Fruit fly (Drosophila melanogaster) whole organism, embryonic: ENCODE data around the gene CG6689.
A peak's percentile ranks its signal among the peaks of the same experiment; 100 is the strongest.

Source experiments
- Ada2b ChIP-seq: fragments of 200-800 bp; sonication (Bioruptor generic); IDR thresholded peaks from 2 replicates; pipeline ENCODE4 v1.3.6; 2022; ENCODE audit warnings: missing biosample characterization, missing genetic modification characterization
- Adf1 ChIP-seq: fragments of 200-800 bp; sonication (Bioruptor generic); IDR thresholded peaks from 2 replicates; pipeline ENCODE4 v1.3.6; 2022; ENCODE audit warnings: missing biosample characterization, missing genetic modification characterization
- Bgb ChIP-seq: fragments of 200-800 bp; sonication (Bioruptor generic); IDR thresholded peaks from 2 replicates; pipeline ENCODE4 v1.3.6; 2022; ENCODE audit warnings: missing biosample characterization, missing genetic modification characterization; ENCODE audit not compliant: partially characterized antibody
- CG10543 ChIP-seq: fragments of 200-800 bp; sonication (Bioruptor generic); optimal IDR thresholded peaks from 3 replicates; lab custom pipeline; 2017; ENCODE audit warnings: missing biosample characterization, mild to moderate bottlenecking, missing genetic modification characterization, moderate library complexity
- CG11560 ChIP-seq: fragments of 200-800 bp; sonication (Bioruptor generic); IDR thresholded peaks from 3 replicates; pipeline ENCODE4 v1.3.6; 2022; ENCODE audit warnings: missing biosample characterization, missing genetic modification characterization
- CG12942 ChIP-seq: fragments of 200-800 bp; sonication (Bioruptor generic); optimal IDR thresholded peaks from 3 replicates; lab custom pipeline; 2016; ENCODE audit warnings: missing biosample characterization, missing genetic modification characterization
- CG15269 ChIP-seq: fragments of 200-800 bp; sonication (Bioruptor generic); optimal IDR thresholded peaks from 2 replicates; lab custom pipeline; 2018; ENCODE audit warnings: missing biosample characterization, mild to moderate bottlenecking, missing genetic modification characterization, moderate library complexity
- CG1602 ChIP-seq: fragments of 200-800 bp; sonication (Bioruptor generic); optimal IDR thresholded peaks from 3 replicates; lab custom pipeline; 2016; ENCODE audit warnings: missing biosample characterization, missing genetic modification characterization
- CG1603 ChIP-seq: fragments of 200-800 bp; sonication (Bioruptor generic); optimal IDR thresholded peaks from 2 replicates; lab custom pipeline; 2019; ENCODE audit warnings: missing biosample characterization, mild to moderate bottlenecking, missing genetic modification characterization, moderate library complexity
- CG17385 ChIP-seq: fragments of 200-800 bp; sonication (Bioruptor generic); optimal IDR thresholded peaks from 3 replicates; lab custom pipeline; 2018; ENCODE audit warnings: missing biosample characterization, mild to moderate bottlenecking, missing genetic modification characterization
- CG2129 ChIP-seq: fragments of 200-800 bp; sonication (Bioruptor generic); IDR thresholded peaks from 2 replicates; pipeline ENCODE4 v1.3.6; 2022; ENCODE audit warnings: missing biosample characterization, missing genetic modification characterization; ENCODE audit not compliant: partially characterized antibody
- CG32767 ChIP-seq: fragments of 200-800 bp; sonication (Bioruptor generic); IDR thresholded peaks from 2 replicates; pipeline ENCODE4 v1.3.6; 2022; ENCODE audit warnings: missing biosample characterization, missing genetic modification characterization
- CG3407 ChIP-seq: fragments of 200-800 bp; sonication (Bioruptor generic); optimal IDR thresholded peaks from 2 replicates; lab custom pipeline; 2018; ENCODE audit warnings: missing biosample characterization, mild to moderate bottlenecking, missing genetic modification characterization
- CG5180 ChIP-seq: fragments of 200-800 bp; sonication (Bioruptor generic); optimal IDR thresholded peaks from 3 replicates; lab custom pipeline; 2017; ENCODE audit warnings: missing biosample characterization, missing genetic modification characterization, mild to moderate bottlenecking, moderate library complexity, missing genetic modification reagents
- CG6175 ChIP-seq: fragments of 200-800 bp; sonication (Bioruptor generic); IDR thresholded peaks from 3 replicates; pipeline ENCODE4 v1.3.6; 2022; ENCODE audit warnings: missing biosample characterization, missing genetic modification characterization
- CrebB ChIP-seq: fragments of 200-800 bp; sonication (Bioruptor generic); optimal IDR thresholded peaks from 3 replicates; lab custom pipeline; 2018; ENCODE audit warnings: missing biosample characterization, mild to moderate bottlenecking, missing genetic modification characterization
- Dll ChIP-seq: fragments of 200-800 bp; sonication (Bioruptor generic); IDR thresholded peaks from 4 replicates; pipeline ENCODE4 v1.3.6; 2022; ENCODE audit warnings: missing biosample characterization, missing genetic modification characterization; ENCODE audit not compliant: partially characterized antibody
- E2f1 ChIP-seq: fragments of 200-800 bp; sonication (Bioruptor generic); IDR thresholded peaks from 2 replicates; pipeline ENCODE4 v1.3.6; 2022; ENCODE audit warnings: missing biosample characterization, missing genetic modification characterization
- Kr ChIP-seq: fragments of 200-800 bp; sonication (Bioruptor generic); optimal IDR thresholded peaks from 2 replicates; lab custom pipeline; 2017; ENCODE audit warnings: missing biosample characterization, mild to moderate bottlenecking, missing genetic modification characterization
- MTF-1 ChIP-seq: fragments of 200-800 bp; sonication (Bioruptor generic); optimal IDR thresholded peaks from 2 replicates; lab custom pipeline; 2018; ENCODE audit warnings: missing biosample characterization, mild to moderate bottlenecking, missing genetic modification characterization, borderline replicate concordance
- Optix ChIP-seq: fragments of 200-800 bp; sonication (Bioruptor generic); IDR thresholded peaks from 3 replicates; pipeline ENCODE4 v1.3.6; 2022; ENCODE audit warnings: missing biosample characterization, missing genetic modification characterization
- Sin3A ChIP-seq: fragments of >200 bp; optimal IDR thresholded peaks from 2 replicates; lab custom pipeline; 2018
- Six4 ChIP-seq: fragments of 200-800 bp; sonication (Bioruptor generic); optimal IDR thresholded peaks from 2 replicates; lab custom pipeline; 2016; ENCODE audit warnings: missing biosample characterization, missing genetic modification characterization
- Sox102F ChIP-seq: fragments of 200-800 bp; sonication (Bioruptor generic); optimal IDR thresholded peaks from 2 replicates; lab custom pipeline; 2018; ENCODE audit warnings: missing biosample characterization, mild to moderate bottlenecking, missing genetic modification characterization, moderate library complexity
- bcd ChIP-seq: fragments of 200-800 bp; sonication (Bioruptor generic); optimal IDR thresholded peaks from 2 replicates; lab custom pipeline; 2017; ENCODE audit warnings: missing biosample characterization, mild to moderate bottlenecking, missing genetic modification characterization
- bigmax ChIP-seq: fragments of 200-800 bp; sonication (Bioruptor generic); optimal IDR thresholded peaks from 2 replicates; lab custom pipeline; 2018; ENCODE audit warnings: missing biosample characterization, mild to moderate bottlenecking, missing genetic modification characterization
- bowl ChIP-seq: fragments of 200-800 bp; sonication (Bioruptor generic); IDR thresholded peaks from 2 replicates; pipeline ENCODE4 v1.3.6; 2022; ENCODE audit warnings: missing biosample characterization, missing genetic modification characterization
- br ChIP-seq: fragments of >200 bp; optimal IDR thresholded peaks from 2 replicates; lab custom pipeline; 2017
- ci ChIP-seq: fragments of 200-800 bp; sonication (Bioruptor generic); IDR thresholded peaks from 3 replicates; pipeline ENCODE4 v1.3.6; 2022; ENCODE audit warnings: missing biosample characterization, missing genetic modification characterization
- corto ChIP-seq: fragments of 200-800 bp; sonication (Bioruptor generic); optimal IDR thresholded peaks from 2 replicates; lab custom pipeline; 2016; ENCODE audit warnings: missing biosample characterization, mild to moderate bottlenecking, missing genetic modification characterization, moderate library complexity
- hb ChIP-seq: fragments of 200-800 bp; sonication (Bioruptor generic); IDR thresholded peaks from 3 replicates; pipeline ENCODE4 v1.3.6; 2022; ENCODE audit warnings: missing biosample characterization, missing genetic modification characterization; ENCODE audit not compliant: partially characterized antibody
- hth ChIP-seq: fragments of >200 bp; optimal IDR thresholded peaks from 2 replicates; lab custom pipeline; 2017; ENCODE audit warnings: inconsistent platforms
- jing ChIP-seq: fragments of 200-800 bp; sonication (Bioruptor generic); optimal IDR thresholded peaks from 2 replicates; lab custom pipeline; 2018; ENCODE audit warnings: missing biosample characterization, mild to moderate bottlenecking, missing genetic modification characterization
- kah ChIP-seq: fragments of 200-800 bp; sonication (Bioruptor generic); optimal IDR thresholded peaks from 2 replicates; lab custom pipeline; 2018; ENCODE audit warnings: missing biosample characterization, mild to moderate bottlenecking, missing genetic modification characterization
- lola ChIP-seq, 3 experiments: fragments of >200 bp in 2 of 3; fragments of 200-800 bp in 1 of 3; sonication (Bioruptor generic) in 1 of 3; optimal IDR thresholded peaks; 2 replicates each; lab custom pipeline; 2017 to 2019; ENCODE audit warnings: missing biosample characterization in 3 of 3, missing genetic modification characterization in 3 of 3, mild to moderate bottlenecking in 1 of 3, moderate library complexity in 1 of 3
- oc ChIP-seq: fragments of 200-800 bp; sonication (Bioruptor generic); optimal IDR thresholded peaks from 2 replicates; lab custom pipeline; 2018; ENCODE audit warnings: missing biosample characterization, mild to moderate bottlenecking, missing genetic modification characterization, moderate library complexity
- otp ChIP-seq: fragments of 200-800 bp; sonication (Bioruptor generic); IDR thresholded peaks from 3 replicates; pipeline ENCODE4, ENCODE4 v1.3.6; 2022; ENCODE audit warnings: missing biosample characterization, missing genetic modification characterization
- phol ChIP-seq: fragments of 200-800 bp; sonication (Bioruptor generic); optimal IDR thresholded peaks from 3 replicates; lab custom pipeline; 2018; ENCODE audit warnings: missing biosample characterization, mild to moderate bottlenecking, missing genetic modification characterization, moderate library complexity
- psq ChIP-seq: fragments of 200-800 bp; sonication (Bioruptor generic); optimal IDR thresholded peaks from 2 replicates; lab custom pipeline; 2017; ENCODE audit warnings: missing biosample characterization, missing genetic modification characterization
- ro ChIP-seq: fragments of 200-800 bp; sonication (Bioruptor generic); IDR thresholded peaks from 2 replicates; pipeline ENCODE4 v1.3.6; 2022; ENCODE audit warnings: missing biosample characterization, missing genetic modification characterization
- sd ChIP-seq: fragments of 200-800 bp; sonication (Bioruptor generic); optimal IDR thresholded peaks from 3 replicates; lab custom pipeline; 2018; ENCODE audit warnings: missing biosample characterization, mild to moderate bottlenecking, missing genetic modification characterization, moderate library complexity
- sens-2 ChIP-seq: fragments of 200-800 bp; sonication (Bioruptor generic); IDR thresholded peaks from 2 replicates; pipeline ENCODE4 v1.3.6; 2022; ENCODE audit warnings: missing biosample characterization, missing genetic modification characterization
- sima ChIP-seq: fragments of 200-800 bp; sonication (Bioruptor generic); optimal IDR thresholded peaks from 2 replicates; lab custom pipeline; 2016; ENCODE audit warnings: missing biosample characterization, missing genetic modification characterization
- sr ChIP-seq: fragments of 200-800 bp; sonication (Bioruptor generic); IDR thresholded peaks from 3 replicates; pipeline ENCODE4 v1.3.6; 2022; ENCODE audit warnings: missing biosample characterization, missing genetic modification characterization
- toy ChIP-seq: fragments of 200-800 bp; sonication (Bioruptor generic); IDR thresholded peaks from 2 replicates; pipeline ENCODE4 v1.3.6; 2022; ENCODE audit warnings: missing biosample characterization, missing genetic modification characterization
- usp ChIP-seq: fragments of >200 bp; optimal IDR thresholded peaks from 2 replicates; lab custom pipeline; 2017; ENCODE audit warnings: missing biosample characterization, missing genetic modification characterization
- wek ChIP-seq: fragments of 200-800 bp; sonication (Bioruptor generic); optimal IDR thresholded peaks from 3 replicates; lab custom pipeline; 2018; ENCODE audit warnings: missing biosample characterization, mild to moderate bottlenecking, missing genetic modification characterization, moderate library complexity
- z ChIP-seq: fragments of 200-800 bp; sonication (Bioruptor generic); IDR thresholded peaks from 3 replicates; pipeline ENCODE4 v1.3.6; 2022; ENCODE audit warnings: missing biosample characterization, missing genetic modification characterization

The CG6689 gene

dm6 chr3R:11221437-11222230 lies 1.8 kb upstream of the CG6689 start, which contains the start of the genes CG6693 and RpL3 (continued):
- TF ChIP-seq CG15269 (tag; lab: Kevin White, UChicago), result peak; percentile 82
- no peak for TF ChIP-seq Ada2b (GFP tag; lab: Robert Waterston, UW)
- peak; percentile 73 for TF ChIP-seq CG3407 (GFP tag; lab: Kevin White, UChicago)
- peak; percentile 67; the same call in 2 of the 3 replicates for TF ChIP-seq sr
- TF ChIP-seq kah (GFP tag; lab: Kevin White, UChicago), result peak; percentile 86
- TF ChIP-seq Optix (GFP tag; lab: Robert Waterston, UW), result peak; percentile 70
- TF ChIP-seq hth (lab: Kevin White, UChicago), result no peak
- TF ChIP-seq bowl (GFP tag; lab: Robert Waterston, UW), result peak; percentile 61; the same call in 1 of the 2 replicates
- peak; percentile 90 for TF ChIP-seq phol
- TF ChIP-seq wek, result peak; percentile 88
- no peak for TF ChIP-seq corto (GFP tag; lab: Kevin White, UChicago)
- TF ChIP-seq lola (GFP tag; optimal IDR thresholded peaks at IDR 0.05; lab: Kevin White, UChicago), result no peak
- peak; percentile 51; the same call in 1 of the 2 replicates for TF ChIP-seq Bgb (GFP tag; lab: Robert Waterston, UW)
- peak; percentile 89 for TF ChIP-seq CrebB (tag; lab: Kevin White, UChicago)
- no peak for TF ChIP-seq br (lab: Kevin White, UChicago)
- peak; percentile 88 for TF ChIP-seq CG17385 (GFP tag; lab: Kevin White, UChicago)
- peak; percentile 99 for TF ChIP-seq Sin3A (lab: Kevin White, UChicago)
- TF ChIP-seq CG12942 (GFP tag; lab: Kevin White, UChicago), result peak; percentile 19
- no peak for TF ChIP-seq CG2129 (GFP tag; lab: Robert Waterston, UW)
- TF ChIP-seq CG10543 (GFP tag; lab: Kevin White, UChicago), result peak; percentile 82
- peak; percentile 90 for TF ChIP-seq CG1603 (tag; lab: Kevin White, UChicago)
- no peak for TF ChIP-seq Kr (GFP tag; lab: Kevin White, UChicago)
- peak; percentile 36; the same call in 1 of the 3 replicates for TF ChIP-seq CG6175 (GFP tag; lab: Robert Waterston, UW)
- TF ChIP-seq toy, result peak; percentile 53
- TF ChIP-seq psq (GFP tag; lab: Kevin White, UChicago), result no peak
- TF ChIP-seq sens-2 (GFP tag; lab: Robert Waterston, UW), result peak; percentile 71
- TF ChIP-seq Six4 (GFP tag; lab: Kevin White, UChicago), result peak; percentile 27
- TF ChIP-seq z, result peak; percentile 56; the same call in 1 of the 3 replicates
- TF ChIP-seq bigmax (GFP tag; lab: Kevin White, UChicago), result peak; percentile 99
- no peak; the same call in 2 of the 3 replicates for TF ChIP-seq CG11560
- peak; percentile 40 for TF ChIP-seq sd (tag; lab: Kevin White, UChicago)

DNA sequence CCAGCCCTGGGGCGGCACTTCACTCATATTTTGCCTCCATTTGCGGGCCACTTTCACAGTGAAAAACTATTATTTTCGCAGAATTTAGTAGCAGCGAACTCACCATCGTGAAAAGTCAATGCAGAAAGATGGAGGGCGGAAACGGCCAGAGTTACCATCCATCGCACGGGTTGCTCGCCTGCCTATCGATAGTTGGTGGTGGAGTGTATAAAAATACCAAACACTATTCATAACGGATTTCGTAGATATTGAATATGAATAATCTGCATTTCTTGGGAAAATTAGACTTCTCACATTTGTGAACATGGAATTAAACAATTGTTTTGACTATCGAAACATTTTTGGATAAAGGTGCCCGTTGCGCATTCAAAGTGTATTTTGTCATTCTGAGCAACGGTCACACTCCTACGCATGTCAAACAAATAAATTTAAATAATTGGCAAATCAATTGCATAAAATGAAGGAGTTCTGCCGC lies 3.7 kb downstream of the CG6689 start, which contains the start of the genes RpS25 and CG4820:
Gene RpS25 (minus strand): TSS at position 132 of the 475 bp plus-strand sequence.
Gene CG4820 (plus strand): TSS at position 380 of the 475 bp plus-strand sequence.
- peak; percentile 66; the same call in 1 of the 2 replicates for TF ChIP-seq CG32767 (GFP tag; lab: Robert Waterston, UW)
- TF ChIP-seq CG1602, result peak; percentile 61
- peak; percentile 57 for TF ChIP-seq sd (tag; lab: Kevin White, UChicago)
- TF ChIP-seq sens-2 (GFP tag; lab: Robert Waterston, UW), result peak; percentile 89
- TF ChIP-seq Dll, result peak; percentile 93
- peak; percentile 81 for TF ChIP-seq CG5180 (GFP tag; lab: Kevin White, UChicago)
- peak; percentile 96 for TF ChIP-seq bcd (GFP tag; lab: Kevin White, UChicago)
- peak; percentile 72 for TF ChIP-seq Sox102F
- peak; percentile 78 for TF ChIP-seq E2f1 (GFP tag; lab: Robert Waterston, UW)
- peak; percentile 72 for TF ChIP-seq Kr (GFP tag; lab: Kevin White, UChicago)
- TF ChIP-seq ro, result no peak; the same call in 1 of the 2 replicates
- TF ChIP-seq oc (tag; lab: Kevin White, UChicago), result peak; percentile 63
- peak; percentile 73 for TF ChIP-seq sima (GFP tag; lab: Kevin White, UChicago)
- TF ChIP-seq ci (GFP tag; lab: Robert Waterston, UW), result peak; percentile 96
- TF ChIP-seq otp, result peak; percentile 90
- TF ChIP-seq Adf1, result peak; percentile 62
- TF ChIP-seq MTF-1, result peak; percentile 96
- peak; percentile 78 for TF ChIP-seq jing (GFP tag; lab: Kevin White, UChicago)
- no peak for TF ChIP-seq usp (GFP tag; lab: Kevin White, UChicago)
- TF ChIP-seq hb (GFP tag; lab: Robert Waterston, UW), result peak; percentile 80; the same call in 2 of the 3 replicates
